Fruit fly (Drosophila melanogaster) whole organism, prepupa: Measurements from ENCODE around the gene CheA75a.

ENCODE experiments used
- Blimp-1 ChIP-seq: fragments of 200-800 bp; sonication (Bioruptor generic); optimal IDR thresholded peaks from 3 replicates; lab custom pipeline; 2017; ENCODE audit warnings: missing biosample characterization, missing genetic modification characterization, mild to moderate bottlenecking, moderate library complexity, missing genetic modification reagents
- CG10669 ChIP-seq: fragments of 200-800 bp; sonication (Bioruptor generic); optimal IDR thresholded peaks from 3 replicates; lab custom pipeline; 2018; ENCODE audit warnings: missing biosample characterization, mild to moderate bottlenecking, missing genetic modification characterization, moderate library complexity
- CG11762 ChIP-seq: fragments of 200-800 bp; sonication (Bioruptor generic); optimal IDR thresholded peaks from 3 replicates; lab custom pipeline; 2016; ENCODE audit warnings: missing biosample characterization, missing genetic modification characterization; ENCODE audit not compliant: insufficient read depth
- CG11902 ChIP-seq: fragments of 200-800 bp; sonication (Bioruptor generic); optimal IDR thresholded peaks from 3 replicates; lab custom pipeline; 2016; ENCODE audit warnings: missing biosample characterization, missing genetic modification characterization
- CG15336 ChIP-seq: fragments of 200-800 bp; sonication (Bioruptor generic); IDR thresholded peaks from 2 replicates; pipeline ENCODE4 v1.3.6; 2022; ENCODE audit warnings: missing biosample characterization, missing genetic modification characterization
- CG1621 ChIP-seq: fragments of 200-800 bp; sonication (Bioruptor generic); optimal IDR thresholded peaks from 3 replicates; lab custom pipeline; 2018; ENCODE audit warnings: missing biosample characterization, mild to moderate bottlenecking, missing genetic modification characterization
- CG16779 ChIP-seq: fragments of 200-800 bp; sonication (Bioruptor generic); optimal IDR thresholded peaks from 3 replicates; lab custom pipeline; 2017; ENCODE audit warnings: missing biosample characterization, mild to moderate bottlenecking, missing genetic modification characterization
- CG31627 ChIP-seq: fragments of 200-800 bp; sonication (Bioruptor generic); optimal IDR thresholded peaks from 3 replicates; lab custom pipeline; 2016; ENCODE audit warnings: missing biosample characterization, missing genetic modification characterization
- CG32006 ChIP-seq: fragments of 200-800 bp; sonication (Bioruptor generic); optimal IDR thresholded peaks from 3 replicates; lab custom pipeline; 2017; ENCODE audit warnings: missing biosample characterization, mild to moderate bottlenecking, missing genetic modification characterization
- CG34406 ChIP-seq: fragments of 200-800 bp; sonication (Bioruptor generic); optimal IDR thresholded peaks from 3 replicates; lab custom pipeline; 2016; ENCODE audit warnings: missing biosample characterization, missing genetic modification characterization
- CG4318 ChIP-seq: fragments of 200-800 bp; sonication (Bioruptor generic); optimal IDR thresholded peaks from 3 replicates; lab custom pipeline; 2017; ENCODE audit warnings: missing biosample characterization, mild to moderate bottlenecking, missing genetic modification characterization
- CG6163 ChIP-seq: fragments of 200-800 bp; sonication (Bioruptor generic); IDR thresholded peaks from 3 replicates; pipeline ENCODE4 v1.3.6; 2022; ENCODE audit warnings: missing biosample characterization, missing genetic modification characterization
- CG6276 ChIP-seq: fragments of 200-800 bp; sonication (Bioruptor generic); optimal IDR thresholded peaks from 2 replicates; lab custom pipeline; 2017; ENCODE audit warnings: missing biosample characterization, mild to moderate bottlenecking, missing genetic modification characterization
- CG6792 ChIP-seq: fragments of 200-800 bp; sonication (Bioruptor generic); optimal IDR thresholded peaks from 3 replicates; lab custom pipeline; 2016; ENCODE audit warnings: missing biosample characterization, missing genetic modification characterization
- CG6808 ChIP-seq: fragments of 200-800 bp; sonication (Bioruptor generic); optimal IDR thresholded peaks from 3 replicates; lab custom pipeline; 2017; ENCODE audit warnings: missing biosample characterization, missing genetic modification characterization, mild to moderate bottlenecking, moderate library complexity, missing genetic modification reagents
- CG6854 ChIP-seq: fragments of 200-800 bp; sonication (Bioruptor generic); optimal IDR thresholded peaks from 2 replicates; lab custom pipeline; 2017; ENCODE audit warnings: missing biosample characterization, mild to moderate bottlenecking, missing genetic modification characterization
- CG7368 ChIP-seq: fragments of 200-800 bp; sonication (Bioruptor generic); optimal IDR thresholded peaks from 3 replicates; lab custom pipeline; 2016; ENCODE audit warnings: missing biosample characterization, missing genetic modification characterization
- CG8119 ChIP-seq: fragments of 200-800 bp; sonication (Bioruptor generic); IDR thresholded peaks from 3 replicates; pipeline ENCODE4 v1.3.6; 2022; ENCODE audit warnings: missing biosample characterization, missing genetic modification characterization
- Eip78C ChIP-seq: fragments of 200-800 bp; sonication (Bioruptor generic); peaks from one replicate; lab custom pipeline; 2016; ENCODE audit warnings: missing biosample characterization, missing genetic modification characterization
- Eip93F ChIP-seq: fragments of 200-800 bp; sonication (Bioruptor generic); optimal IDR thresholded peaks from 2 replicates; lab custom pipeline; 2016; ENCODE audit warnings: missing biosample characterization, mild to moderate bottlenecking, missing genetic modification characterization
- Ets21C ChIP-seq: fragments of 200-800 bp; sonication (Bioruptor generic); optimal IDR thresholded peaks from 3 replicates; lab custom pipeline; 2016; ENCODE audit warnings: missing biosample characterization, missing genetic modification characterization
- Ets96B ChIP-seq: fragments of 200-800 bp; optimal IDR thresholded peaks from 2 replicates; lab custom pipeline; 2019; ENCODE audit warnings: missing biosample characterization, mild to moderate bottlenecking, missing genetic modification characterization, moderate library complexity
- Gug ChIP-seq: fragments of 200-800 bp; sonication (Bioruptor generic); IDR thresholded peaks from 2 replicates; pipeline ENCODE4 v1.3.6; 2022; ENCODE audit warnings: missing biosample characterization, missing genetic modification characterization
- Hr39 ChIP-seq: fragments of 200-800 bp; sonication (Bioruptor generic); optimal IDR thresholded peaks from 2 replicates; lab custom pipeline; 2016; ENCODE audit warnings: missing biosample characterization, missing genetic modification characterization
- Hr4 ChIP-seq: fragments of 200-800 bp; sonication (Bioruptor generic); optimal IDR thresholded peaks from 3 replicates; lab custom pipeline; 2016; ENCODE audit warnings: missing biosample characterization, missing genetic modification characterization
- Lpt ChIP-seq: fragments of 200-800 bp; sonication (Bioruptor generic); optimal IDR thresholded peaks from 3 replicates; lab custom pipeline; 2016; ENCODE audit warnings: missing biosample characterization, missing genetic modification characterization
- Met ChIP-seq: fragments of 200-800 bp; sonication (Bioruptor generic); optimal IDR thresholded peaks from 3 replicates; lab custom pipeline; 2016; ENCODE audit warnings: missing biosample characterization, missing genetic modification characterization
- Smox ChIP-seq: fragments of 200-800 bp; sonication (Bioruptor generic); optimal IDR thresholded peaks from 3 replicates; lab custom pipeline; 2016; ENCODE audit warnings: missing biosample characterization, missing genetic modification characterization
- Sox102F ChIP-seq: fragments of 200-800 bp; sonication (Bioruptor generic); optimal IDR thresholded peaks from 2 replicates; lab custom pipeline; 2016; ENCODE audit warnings: missing biosample characterization, mild to moderate bottlenecking, missing genetic modification characterization
- Sox14 ChIP-seq: fragments of 200-800 bp; sonication (Bioruptor generic); optimal IDR thresholded peaks from 3 replicates; lab custom pipeline; 2016; ENCODE audit warnings: missing biosample characterization, missing genetic modification characterization
- Sox15 ChIP-seq: fragments of 200-800 bp; sonication (Bioruptor generic); optimal IDR thresholded peaks from 3 replicates; lab custom pipeline; 2016; ENCODE audit warnings: missing biosample characterization, missing genetic modification characterization
- achi ChIP-seq: fragments of 200-800 bp; sonication (Bioruptor generic); optimal IDR thresholded peaks from 3 replicates; lab custom pipeline; 2016; ENCODE audit warnings: missing biosample characterization, missing genetic modification characterization
- cyc ChIP-seq: fragments of 200-800 bp; sonication (Bioruptor generic); optimal IDR thresholded peaks from 3 replicates; lab custom pipeline; 2016; ENCODE audit warnings: missing biosample characterization, missing genetic modification characterization
- dac ChIP-seq: fragments of 200-800 bp; sonication (Bioruptor generic); optimal IDR thresholded peaks from 2 replicates; lab custom pipeline; 2017; ENCODE audit warnings: missing biosample characterization, mild to moderate bottlenecking, missing genetic modification characterization
- dsx ChIP-seq: fragments of 200-800 bp; optimal IDR thresholded peaks from 3 replicates; lab custom pipeline; 2019; ENCODE audit warnings: missing biosample characterization, mild to moderate bottlenecking, missing genetic modification characterization, moderate library complexity; ENCODE audit not compliant: poor library complexity, severe bottlenecking
- eg ChIP-seq: fragments of 200-800 bp; sonication (Bioruptor generic); IDR thresholded peaks from 3 replicates; pipeline ENCODE4 v1.3.6; 2022; ENCODE audit warnings: missing biosample characterization, missing genetic modification characterization
- esn ChIP-seq: fragments of 200-800 bp; sonication (Bioruptor generic); optimal IDR thresholded peaks from 2 replicates; lab custom pipeline; 2016; ENCODE audit warnings: missing biosample characterization, mild to moderate bottlenecking, missing genetic modification characterization, moderate library complexity
- fd85E ChIP-seq: fragments of 200-800 bp; sonication (Bioruptor generic); optimal IDR thresholded peaks from 3 replicates; lab custom pipeline; 2016; ENCODE audit warnings: missing biosample characterization, missing genetic modification characterization
- fkh ChIP-seq: fragments of 200-800 bp; sonication (Bioruptor generic); optimal IDR thresholded peaks from 3 replicates; lab custom pipeline; 2017; ENCODE audit warnings: missing biosample characterization, mild to moderate bottlenecking, missing genetic modification characterization, moderate library complexity
- lz ChIP-seq: fragments of 200-800 bp; sonication (Bioruptor generic); optimal IDR thresholded peaks from 3 replicates; lab custom pipeline; 2016; ENCODE audit warnings: missing biosample characterization, missing genetic modification characterization
- spab ChIP-seq: fragments of 200-800 bp; sonication (Bioruptor generic); optimal IDR thresholded peaks from 2 replicates; lab custom pipeline; 2017; ENCODE audit warnings: missing biosample characterization, mild to moderate bottlenecking, missing genetic modification characterization, missing genetic modification reagents
- ss ChIP-seq, 2 experiments: fragments of 200-800 bp; sonication (Bioruptor generic); optimal IDR thresholded peaks; 2 replicates in 1 of 2; 3 replicates in 1 of 2; lab custom pipeline; 2017 to 2018; ENCODE audit warnings: mild to moderate bottlenecking in 2 of 2, missing biosample characterization in 2 of 2, missing genetic modification characterization in 2 of 2, moderate library complexity in 1 of 2

CheA75a gene

dm6 chr3L:18203949-18204348, 47.9 kb upstream of the CheA75a start (continued):
- TF ChIP-seq CG15336 (GFP tag; lab: Robert Waterston, UW) (0 out of 2 replicates have a peak, but pooled peaks have one; percentile 14), Gug (GFP tag; lab: Robert Waterston, UW) (no peak), esn (GFP tag; lab: Kevin White, UChicago) (no peak)

dm6 chr3L:18204366-18204765, 47.5 kb upstream of the CheA75a start:
- TF ChIP-seq CG6808 (no peak), fkh (GFP tag; lab: Kevin White, UChicago) (no peak), CG6163 (GFP tag; lab: Robert Waterston, UW) (peak; percentile 22; the same call in 1 of the 3 replicates), ss (GFP tag; optimal IDR thresholded peaks at IDR 0.05; lab: Kevin White, UChicago) (peak; percentile 16 to 42)
- TF ChIP-seq, all 60 proteins: peak for 2

- TF ChIP-seq Eip93F (GFP tag; lab: Kevin White, UChicago) (no peak), CG11762 (GFP tag; lab: Kevin White, UChicago) (no peak), CG8119 (no peak), Eip78C (no peak), fkh (GFP tag; lab: Kevin White, UChicago) (no peak), CG11902 (GFP tag; lab: Kevin White, UChicago) (no peak), CG6854 (no peak), dsx (GFP tag; lab: Kevin White, UChicago) (no peak), esn (GFP tag; lab: Kevin White, UChicago) (no peak), cyc (no peak), eg (GFP tag; lab: Robert Waterston, UW) (no peak), dac (GFP tag; lab: Kevin White, UChicago) (no peak), CG31627 (GFP tag; lab: Kevin White, UChicago) (no peak), CG1621 (tag; lab: Kevin White, UChicago) (no peak), Hr39 (GFP tag; lab: Kevin White, UChicago) (no peak), Ets21C (GFP tag; lab: Kevin White, UChicago) (no peak), Lpt (GFP tag; lab: Kevin White, UChicago) (no peak), CG6163 (GFP tag; lab: Robert Waterston, UW) (no peak)
These were observed 46.4 kb upstream of the CheA75a start for dm6 chr3L:18205516-18205915.

dm6 chr3L:18212237-18212653, 39.6 kb upstream of the CheA75a start:
- TF ChIP-seq achi (GFP tag; lab: Kevin White, UChicago), result peak; percentile 81
- TF ChIP-seq spab, result peak; percentile 55
- TF ChIP-seq Sox15, result peak; percentile 47
- peak; percentile 34 for TF ChIP-seq CG6854
- TF ChIP-seq CG32006 (GFP tag; lab: Kevin White, UChicago), result peak; percentile 81
- peak; percentile 84 for TF ChIP-seq Gug (GFP tag; lab: Robert Waterston, UW)
- TF ChIP-seq CG6792, result peak; percentile 89
- TF ChIP-seq Blimp-1 (GFP tag; lab: Kevin White, UChicago), result peak; percentile 54
- TF ChIP-seq CG6808, result peak; percentile 52
- peak; percentile 94 for TF ChIP-seq CG15336 (GFP tag; lab: Robert Waterston, UW)
- peak; percentile 67 for TF ChIP-seq Eip93F (GFP tag; lab: Kevin White, UChicago)
- TF ChIP-seq CG1621 (tag; lab: Kevin White, UChicago), result peak; percentile 54
- TF ChIP-seq cyc, result peak; percentile 78
- no peak for TF ChIP-seq fkh (GFP tag; lab: Kevin White, UChicago)
- peak; percentile 63 for TF ChIP-seq Lpt (GFP tag; lab: Kevin White, UChicago)
- TF ChIP-seq CG6163 (GFP tag; lab: Robert Waterston, UW), result peak; percentile 93
- peak; percentile 75 for TF ChIP-seq CG34406 (GFP tag; lab: Kevin White, UChicago)
- peak; percentile 62 for TF ChIP-seq CG10669 (GFP tag; lab: Kevin White, UChicago)
- peak; percentile 87 for TF ChIP-seq Sox102F (GFP tag; lab: Kevin White, UChicago)
- peak; percentile 68 for TF ChIP-seq CG6276 (GFP tag; lab: Kevin White, UChicago)
- peak; percentile 80 for TF ChIP-seq Hr4 (GFP tag; lab: Kevin White, UChicago)
- TF ChIP-seq CG11762 (GFP tag; lab: Kevin White, UChicago), result peak; percentile 73
- peak; percentile 55 for TF ChIP-seq CG7368 (GFP tag; lab: Kevin White, UChicago)
- peak; percentile 80 for TF ChIP-seq Smox (GFP tag; lab: Kevin White, UChicago)
- no peak for TF ChIP-seq fd85E (GFP tag; lab: Kevin White, UChicago)
- TF ChIP-seq Ets96B, result peak; percentile 56
- peak; percentile 37 for TF ChIP-seq CG4318
- TF ChIP-seq Met (GFP tag; lab: Kevin White, UChicago), result peak; percentile 87
- peak; percentile 74 for TF ChIP-seq Sox14 (GFP tag; lab: Kevin White, UChicago)
- peak; percentile 94 for TF ChIP-seq CG8119
- TF ChIP-seq esn (GFP tag; lab: Kevin White, UChicago), result peak; percentile 90
- peak; percentile 87 for TF ChIP-seq lz (GFP tag; lab: Kevin White, UChicago)
- TF ChIP-seq Eip78C, result peak; percentile 96
- TF ChIP-seq Ets21C (GFP tag; lab: Kevin White, UChicago), result peak; percentile 67
- peak; percentile 49 for TF ChIP-seq CG16779 (tag; lab: Kevin White, UChicago)
